Worm (Caenorhabditis elegans) whole organism, L3 larva: ENCODE data around the gene pdk-1.

ENCODE experiments used
- ama-1 ChIP-seq: fragments of 150-350 bp; optimal IDR thresholded peaks from 2 replicates; lab custom pipeline; 2018
- fos-1 ChIP-seq: fragments of 150-350 bp; optimal IDR thresholded peaks from 2 replicates; lab custom pipeline; 2014; ENCODE audit warnings: missing biosample characterization, missing genetic modification characterization
- nhr-28 ChIP-seq: fragments of 150-350 bp; optimal IDR thresholded peaks from 2 replicates; lab custom pipeline; 2014; ENCODE audit warnings: missing biosample characterization, missing genetic modification characterization

DNA sequence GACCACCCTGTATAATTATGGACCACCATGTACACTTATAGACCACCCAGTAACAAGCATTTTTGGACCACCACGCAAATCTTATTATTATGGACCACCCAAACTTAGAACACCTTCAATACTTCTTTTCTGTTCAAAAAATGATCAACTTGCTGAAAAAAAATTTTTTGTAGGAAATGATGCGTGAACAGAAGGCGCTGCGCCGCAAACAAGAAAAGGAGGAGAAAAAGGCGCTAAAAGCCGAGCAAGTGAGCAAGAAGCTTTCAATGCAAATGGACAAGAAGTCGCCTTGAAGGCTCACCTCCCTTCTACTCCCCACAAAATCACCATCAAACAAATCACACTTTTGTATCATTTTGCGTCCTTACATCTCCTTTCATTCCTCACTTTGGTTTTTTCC, 6.1 kb downstream of the pdk-1 start:
- TF ChIP-seq ama-1 (no peak), fos-1 (no peak), nhr-28 (no peak)
